Fruit fly (Drosophila melanogaster): ENCODE results near the gene CG6236.

dm6 chr3R:15293005-15293877, 34.8 kb downstream of the CG6236 start:
- TF ChIP-seq CG6276 (GFP tag; optimal IDR thresholded peaks at IDR 0.05) (no peak), Blimp-1 (GFP tag; optimal IDR thresholded peaks at IDR 0.05) (peak; percentile 67), Gug (GFP tag; IDR thresholded peaks at IDR 0.05) (no peak), CG15336 (GFP tag; IDR thresholded peaks at IDR 0.05) (no peak), acj6 (GFP tag; optimal IDR thresholded peaks at IDR 0.05) (no peak)
